Worm (Caenorhabditis elegans): Measurements from ENCODE around the gene srh-229.

Gene srh-229

ce11 chrV:7547479-7547878 is 43.3 kb upstream of the srh-229 start, which contains the start of gene ftn-1:
Gene ftn-1, minus strand, starts transcription at chrV:7547579.
- TF ChIP-seq bed-3 (GFP tag; optimal IDR thresholded peaks at IDR 0.05), result no peak

- TF ChIP-seq tbx-8 (GFP tag; optimal IDR thresholded peaks at IDR 0.05), result no peak
- no peak for TF ChIP-seq nhr-2 (tag; optimal IDR thresholded peaks at IDR 0.05)
- no peak for TF ChIP-seq drap-1 (GFP tag; optimal IDR thresholded peaks at IDR 0.05)
- no peak for TF ChIP-seq elt-3 (tag; optimal IDR thresholded peaks at IDR 0.05)
- TF ChIP-seq lin-32 (GFP tag; optimal IDR thresholded peaks at IDR 0.05), result no peak
- no peak for TF ChIP-seq ces-1 (GFP tag; optimal IDR thresholded peaks at IDR 0.05)
- no peak for TF ChIP-seq elt-1 (tag; optimal IDR thresholded peaks at IDR 0.05; ENCODE audit: borderline replicate concordance, insufficient read depth)
- no peak for TF ChIP-seq unc-39 (tag; optimal IDR thresholded peaks at IDR 0.05)
- no peak for TF ChIP-seq lsy-2 (tag; optimal IDR thresholded peaks at IDR 0.05)
- TF ChIP-seq nhr-28 (tag; optimal IDR thresholded peaks at IDR 0.05), result no peak
- no peak for TF ChIP-seq ceh-39 (tag; optimal IDR thresholded peaks at IDR 0.05)
- TF ChIP-seq ceh-83 (GFP tag; optimal IDR thresholded peaks at IDR 0.05), result no peak
These were observed 41.0 kb upstream of the srh-229 start, which contains the start of the genes C54F6.19 and nhx-3 for ce11 chrV:7545187-7545586. Gene C54F6.19, plus strand, starts transcription at chrV:7545487. Gene nhx-3, minus strand, starts transcription at chrV:7545523.

- peak; percentile 92 for TF ChIP-seq zip-8 (tag; optimal IDR thresholded peaks at IDR 0.05)
- no peak for TF ChIP-seq nhr-28 (tag; optimal IDR thresholded peaks at IDR 0.05)
These were observed 39.6 kb upstream of the srh-229 start for ce11 chrV:7543728-7544127.

ce11 chrV:7539015-7539414 is 34.8 kb upstream of the srh-229 start, which contains the start of gene srh-268:
Gene srh-268, plus strand, starts transcription at chrV:7539315.
- no peak for TF ChIP-seq sptf-1 (tag; optimal IDR thresholded peaks at IDR 0.05)
- no peak for TF ChIP-seq nhr-76 (tag; optimal IDR thresholded peaks at IDR 0.05)
- TF ChIP-seq nhr-2 (tag; optimal IDR thresholded peaks at IDR 0.05), result no peak
- no peak for TF ChIP-seq ztf-11 (tag; optimal IDR thresholded peaks at IDR 0.05)
- TF ChIP-seq drap-1 (GFP tag; optimal IDR thresholded peaks at IDR 0.05), result no peak
- TF ChIP-seq lin-13 (tag; optimal IDR thresholded peaks at IDR 0.05), result no peak
- TF ChIP-seq snpc-4 (tag; optimal IDR thresholded peaks at IDR 0.05), result no peak
- no peak for TF ChIP-seq ceh-39 (tag; optimal IDR thresholded peaks at IDR 0.05)
- no peak for TF ChIP-seq mls-2 (tag; optimal IDR thresholded peaks at IDR 0.05)
- TF ChIP-seq unc-62 (GFP tag; optimal IDR thresholded peaks at IDR 0.05), result no peak
- TF ChIP-seq M03D4.4 (tag; optimal IDR thresholded peaks at IDR 0.05), result no peak

- TF ChIP-seq flh-1 (GFP tag; optimal IDR thresholded peaks at IDR 0.05), result no peak
- TF ChIP-seq nhr-12 (tag; optimal IDR thresholded peaks at IDR 0.05), result no peak
- TF ChIP-seq sptf-1 (tag; optimal IDR thresholded peaks at IDR 0.05), result no peak
- TF ChIP-seq ceh-39 (tag; optimal IDR thresholded peaks at IDR 0.05), result no peak
- TF ChIP-seq lsy-2 (tag; optimal IDR thresholded peaks at IDR 0.05), result no peak
- no peak for TF ChIP-seq ceh-43 (GFP tag; optimal IDR thresholded peaks at IDR 0.05)
- no peak for TF ChIP-seq nhr-76 (tag; optimal IDR thresholded peaks at IDR 0.05)
- TF ChIP-seq M03D4.4 (tag; optimal IDR thresholded peaks at IDR 0.05), result no peak
- TF ChIP-seq cnd-1 (tag; optimal IDR thresholded peaks at IDR 0.05), result no peak
- no peak for TF ChIP-seq tbx-8 (GFP tag; optimal IDR thresholded peaks at IDR 0.05)
- TF ChIP-seq mab-5 (tag; optimal IDR thresholded peaks at IDR 0.05), result no peak
- TF ChIP-seq sem-2 (GFP tag; optimal IDR thresholded peaks at IDR 0.05), result no peak
- no peak for TF ChIP-seq unc-39 (tag; optimal IDR thresholded peaks at IDR 0.05)
- TF ChIP-seq lin-13 (tag; optimal IDR thresholded peaks at IDR 0.05), result no peak
- TF ChIP-seq mep-1 (tag; optimal IDR thresholded peaks at IDR 0.05), result no peak
- TF ChIP-seq blmp-1 (tag; optimal IDR thresholded peaks at IDR 0.05), result no peak
- no peak for TF ChIP-seq nhr-237 (tag; optimal IDR thresholded peaks at IDR 0.05)
- TF ChIP-seq nhr-2 (tag; optimal IDR thresholded peaks at IDR 0.05), result no peak
- no peak for TF ChIP-seq unc-120 (tag; optimal IDR thresholded peaks at IDR 0.05; ENCODE audit: poor library complexity, severe bottlenecking)
These were observed 33.8 kb upstream of the srh-229 start, which contains the start of gene C54F6.12 for ce11 chrV:7538018-7538417. Gene C54F6.12, minus strand, starts transcription at chrV:7538118.

ce11 chrV:7532947-7533346 is 28.8 kb upstream of the srh-229 start, which contains the start of gene C54F6.3:
Gene C54F6.3, plus strand, starts transcription at chrV:7533247.
- TF ChIP-seq nhr-76 (tag; optimal IDR thresholded peaks at IDR 0.05) (no peak), elt-3 (tag; optimal IDR thresholded peaks at IDR 0.05) (no peak), sem-2 (GFP tag; optimal IDR thresholded peaks at IDR 0.05) (no peak), drap-1 (GFP tag; optimal IDR thresholded peaks at IDR 0.05) (no peak), cnd-1 (tag; optimal IDR thresholded peaks at IDR 0.05) (no peak), sptf-1 (tag; optimal IDR thresholded peaks at IDR 0.05) (no peak), lin-13 (tag; optimal IDR thresholded peaks at IDR 0.05) (no peak), unc-39 (tag; optimal IDR thresholded peaks at IDR 0.05) (no peak), nhr-12 (tag; optimal IDR thresholded peaks at IDR 0.05) (no peak), bed-3 (GFP tag; optimal IDR thresholded peaks at IDR 0.05) (no peak)

Data from whole organism, mixed stage, embryonic.